Worm (Caenorhabditis elegans): ENCODE measurements around the gene B0250.18.

ce11 chrV:20464778-20465177, 4.1 kb upstream of the B0250.18 start:
- TF ChIP-seq nhr-12 (tag; optimal IDR thresholded peaks at IDR 0.05) (no peak), snpc-4 (tag; optimal IDR thresholded peaks at IDR 0.05) (no peak), unc-62 (GFP tag; optimal IDR thresholded peaks at IDR 0.05) (no peak), zip-8 (tag; optimal IDR thresholded peaks at IDR 0.05) (no peak), ceh-39 (tag; optimal IDR thresholded peaks at IDR 0.05) (no peak), mep-1 (tag; optimal IDR thresholded peaks at IDR 0.05) (no peak), lsy-2 (tag; optimal IDR thresholded peaks at IDR 0.05) (no peak), pha-4 (tag; optimal IDR thresholded peaks at IDR 0.05) (no peak), blmp-1 (tag; optimal IDR thresholded peaks at IDR 0.05) (no peak)

Data from whole organism, mixed stage, embryonic.